Worm (Caenorhabditis elegans) whole organism, mixed stage, embryonic: Measurements from ENCODE around the gene srlf-31.

Source experiments
- M03D4.4 ChIP-seq: sonication (generic microtip); optimal IDR thresholded peaks from 2 replicates; lab custom pipeline; 2017; ENCODE audit warnings: mild to moderate bottlenecking, missing genetic modification characterization, missing compliant biosample characterization
- ceh-39 ChIP-seq: fragments of 150-350 bp; optimal IDR thresholded peaks from 2 replicates; lab custom pipeline; 2014; ENCODE audit warnings: missing biosample characterization, missing genetic modification characterization
- ceh-43 ChIP-seq: fragments of 200-800 bp; sonication (Bioruptor generic); optimal IDR thresholded peaks from 2 replicates; lab custom pipeline; 2018; ENCODE audit warnings: mild to moderate bottlenecking, missing genetic modification characterization, moderate library complexity, missing compliant biosample characterization
- ceh-83 ChIP-seq: fragments of 200-800 bp; sonication (Bioruptor generic); optimal IDR thresholded peaks from 2 replicates; lab custom pipeline; 2018; ENCODE audit warnings: mild to moderate bottlenecking, missing genetic modification characterization, missing compliant biosample characterization
- ces-1 ChIP-seq: fragments of 150-350 bp; optimal IDR thresholded peaks from 2 replicates; lab custom pipeline; 2014; ENCODE audit warnings: missing biosample characterization, missing genetic modification reagents, missing genetic modification characterization
- cnd-1 ChIP-seq: fragments of 200-800 bp; sonication (Bioruptor generic); optimal IDR thresholded peaks from 2 replicates; lab custom pipeline; 2018; ENCODE audit warnings: mild to moderate bottlenecking, missing genetic modification characterization, missing compliant biosample characterization
- drap-1 ChIP-seq: fragments of 200-800 bp; sonication (Bioruptor generic); optimal IDR thresholded peaks from 3 replicates; lab custom pipeline; 2018; ENCODE audit warnings: mild to moderate bottlenecking, missing genetic modification characterization, missing compliant biosample characterization
- elt-1 ChIP-seq: sonication (generic microtip); optimal IDR thresholded peaks from 2 replicates; lab custom pipeline; 2017; ENCODE audit warnings: missing genetic modification characterization, mild to moderate bottlenecking, missing compliant biosample characterization, antibody characterized with exemption, moderate library complexity, borderline replicate concordance; ENCODE audit not compliant: insufficient read depth
- elt-3 ChIP-seq: fragments of 150-350 bp; optimal IDR thresholded peaks from 2 replicates; lab custom pipeline; 2014; ENCODE audit warnings: missing biosample characterization, missing genetic modification characterization
- flh-1 ChIP-seq: fragments of 200-800 bp; sonication (Bioruptor generic); optimal IDR thresholded peaks from 2 replicates; lab custom pipeline; 2018; ENCODE audit warnings: mild to moderate bottlenecking, missing genetic modification characterization, moderate library complexity, missing compliant biosample characterization
- hlh-1 ChIP-seq: fragments of 150-350 bp; optimal IDR thresholded peaks from 2 replicates; lab custom pipeline; 2014; ENCODE audit warnings: missing biosample characterization, missing genetic modification reagents, missing genetic modification characterization
- lin-13 ChIP-seq: fragments of 150-350 bp; optimal IDR thresholded peaks from 2 replicates; lab custom pipeline; 2014; ENCODE audit warnings: missing biosample characterization, missing genetic modification characterization
- lsy-2 ChIP-seq: fragments of 150-350 bp; optimal IDR thresholded peaks from 2 replicates; lab custom pipeline; 2014; ENCODE audit warnings: missing biosample characterization, missing genetic modification characterization
- mab-5 ChIP-seq: fragments of 150-350 bp; optimal IDR thresholded peaks from 2 replicates; lab custom pipeline; 2014; ENCODE audit warnings: missing biosample characterization, missing genetic modification characterization
- mep-1 ChIP-seq: fragments of 150-350 bp; optimal IDR thresholded peaks from 2 replicates; lab custom pipeline; 2017; ENCODE audit warnings: missing biosample characterization, missing genetic modification reagents, missing genetic modification characterization, inconsistent platforms
- nhr-12 ChIP-seq: fragments of 150-350 bp; optimal IDR thresholded peaks from 2 replicates; lab custom pipeline; 2014; ENCODE audit warnings: missing biosample characterization, missing genetic modification characterization
- nhr-237 ChIP-seq: fragments of 150-350 bp; optimal IDR thresholded peaks from 2 replicates; lab custom pipeline; 2014; ENCODE audit warnings: missing biosample characterization, missing genetic modification characterization
- nhr-76 ChIP-seq: sonication (generic microtip); optimal IDR thresholded peaks from 2 replicates; lab custom pipeline; 2017; ENCODE audit warnings: missing biosample characterization, missing genetic modification characterization
- pha-4 ChIP-seq: fragments of 150-350 bp; optimal IDR thresholded peaks from 2 replicates; lab custom pipeline; 2018; ENCODE audit warnings: missing biosample characterization, missing genetic modification reagents, missing genetic modification characterization
- sem-2 ChIP-seq: fragments of 200-800 bp; sonication (Bioruptor generic); optimal IDR thresholded peaks from 2 replicates; lab custom pipeline; 2018; ENCODE audit warnings: mild to moderate bottlenecking, missing genetic modification characterization, missing compliant biosample characterization
- sptf-1 ChIP-seq: sonication (generic microtip); optimal IDR thresholded peaks from 2 replicates; lab custom pipeline; 2017; ENCODE audit warnings: mild to moderate bottlenecking, missing genetic modification characterization, moderate library complexity, missing compliant biosample characterization
- unc-39 ChIP-seq: fragments of 150-350 bp; optimal IDR thresholded peaks from 2 replicates; lab custom pipeline; 2014; ENCODE audit warnings: missing biosample characterization, missing genetic modification characterization
- zip-8 ChIP-seq: fragments of 150-350 bp; optimal IDR thresholded peaks from 2 replicates; lab custom pipeline; 2014; ENCODE audit warnings: missing biosample characterization, missing genetic modification characterization
- ztf-11 ChIP-seq: fragments of 150-350 bp; optimal IDR thresholded peaks from 2 replicates; lab custom pipeline; 2014; ENCODE audit warnings: missing biosample characterization, missing genetic modification characterization

srlf-31 gene

ce11 chrIV:11878249-11878648 is 44.7 kb downstream of the srlf-31 start, which contains the start of gene cutl-27:
cutl-27 (plus strand) TSS chrIV:11878549.
- TF ChIP-seq M03D4.4, result no peak
- TF ChIP-seq flh-1 (GFP tag; lab: Kevin White, UChicago), result no peak
- TF ChIP-seq ces-1 (GFP tag; lab: Kevin White, UChicago), result no peak
- TF ChIP-seq hlh-1 (tag; lab: Kevin White, UChicago), result no peak
- no peak for TF ChIP-seq lin-13
- TF ChIP-seq lsy-2 (tag; lab: Kevin White, UChicago), result no peak
- TF ChIP-seq nhr-76, result no peak
- no peak for TF ChIP-seq elt-1 (tag; lab: Kevin White, UChicago)
- no peak for TF ChIP-seq nhr-237
- no peak for TF ChIP-seq sptf-1 (tag; lab: Kevin White, UChicago)
- TF ChIP-seq elt-3 (tag; lab: Kevin White, UChicago), result no peak

- TF ChIP-seq mab-5 (tag; lab: Kevin White, UChicago) (no peak), nhr-76 (no peak), lsy-2 (tag; lab: Kevin White, UChicago) (no peak), ceh-83 (no peak), ceh-43 (no peak), unc-39 (tag; lab: Kevin White, UChicago) (no peak), zip-8 (no peak), ceh-39 (tag; lab: Kevin White, UChicago) (no peak), ztf-11 (tag; lab: Kevin White, UChicago) (no peak), drap-1 (no peak), M03D4.4 (no peak), elt-1 (tag; lab: Kevin White, UChicago) (no peak), flh-1 (GFP tag; lab: Kevin White, UChicago) (no peak), pha-4 (tag; lab: Kevin White, UChicago) (no peak), hlh-1 (tag; lab: Kevin White, UChicago) (no peak), cnd-1 (no peak), nhr-12 (tag; lab: Kevin White, UChicago) (no peak), mep-1 (tag; lab: Kevin White, UChicago) (no peak), sem-2 (GFP tag; lab: Kevin White, UChicago) (no peak)
- TF ChIP-seq, all 35 proteins: peak for 0
Measured at ce11 chrIV:11877674-11878073, 45.3 kb downstream of the srlf-31 start, which contains the start of gene pph-2. pph-2 (minus strand) TSS chrIV:11877774.
